Fruit fly (Drosophila melanogaster) whole organism, pupa: ENCODE measurements around the gene capt.

Experiments
- CG10348 ChIP-seq: fragments of 200-800 bp; sonication (Bioruptor generic); IDR thresholded peaks from 2 replicates; pipeline ENCODE4 v1.3.6; 2022; ENCODE audit warnings: missing biosample characterization, missing genetic modification characterization
- CG12605 ChIP-seq: fragments of 200-800 bp; sonication (Bioruptor generic); IDR thresholded peaks from 2 replicates; pipeline ENCODE4 v1.3.6; 2022; ENCODE audit warnings: missing biosample characterization, missing genetic modification characterization
- CG13204 ChIP-seq: fragments of 200-800 bp; sonication (Bioruptor generic); optimal IDR thresholded peaks from 2 replicates; lab custom pipeline; 2018; ENCODE audit warnings: missing biosample characterization, mild to moderate bottlenecking, missing genetic modification characterization, moderate library complexity
- CG14655 ChIP-seq: fragments of 200-800 bp; sonication (Bioruptor generic); optimal IDR thresholded peaks from 3 replicates; lab custom pipeline; 2017; ENCODE audit warnings: mild to moderate bottlenecking, missing biosample characterization, missing genetic modification reagents, missing genetic modification characterization
- CG15710 ChIP-seq: fragments of 200-800 bp; sonication (Bioruptor generic); optimal IDR thresholded peaks from 2 replicates; lab custom pipeline; 2018; ENCODE audit warnings: missing biosample characterization, mild to moderate bottlenecking, missing genetic modification characterization, moderate library complexity
- CG17806 ChIP-seq: fragments of 200-800 bp; sonication (Bioruptor generic); optimal IDR thresholded peaks from 2 replicates; lab custom pipeline; 2018; ENCODE audit warnings: missing biosample characterization, mild to moderate bottlenecking, missing genetic modification characterization, moderate library complexity
- CG32121 ChIP-seq: fragments of 200-800 bp; sonication (Bioruptor generic); IDR thresholded peaks from 2 replicates; pipeline ENCODE4 v1.3.6; 2022; ENCODE audit warnings: missing biosample characterization, missing genetic modification characterization
- CG34367 ChIP-seq: fragments of 200-800 bp; sonication (Bioruptor generic); optimal IDR thresholded peaks from 2 replicates; lab custom pipeline; 2018; ENCODE audit warnings: missing biosample characterization, mild to moderate bottlenecking, missing genetic modification characterization
- CG4496 ChIP-seq: fragments of 200-800 bp; sonication (Bioruptor generic); IDR thresholded peaks from 3 replicates; pipeline ENCODE4 v1.3.6; 2022; ENCODE audit warnings: missing biosample characterization, missing genetic modification characterization
- CG8159 ChIP-seq: fragments of 200-800 bp; sonication (Bioruptor generic); optimal IDR thresholded peaks from 3 replicates; lab custom pipeline; 2018; ENCODE audit warnings: missing biosample characterization, mild to moderate bottlenecking, missing genetic modification characterization, moderate library complexity
- CG8301 ChIP-seq: fragments of 200-800 bp; sonication (Bioruptor generic); optimal IDR thresholded peaks from 2 replicates; lab custom pipeline; 2018; ENCODE audit warnings: missing biosample characterization, mild to moderate bottlenecking, missing genetic modification characterization
- CG9948 ChIP-seq: fragments of 200-800 bp; sonication (Bioruptor generic); optimal IDR thresholded peaks from 2 replicates; lab custom pipeline; 2018; ENCODE audit warnings: missing biosample characterization, mild to moderate bottlenecking, missing genetic modification characterization, moderate library complexity
- D1 ChIP-seq: fragments of 200-800 bp; sonication (Bioruptor generic); optimal IDR thresholded peaks from 2 replicates; lab custom pipeline; 2018; ENCODE audit warnings: missing biosample characterization, mild to moderate bottlenecking, missing genetic modification characterization, moderate library complexity
- EcR ChIP-seq: fragments of 200-800 bp; sonication (Bioruptor generic); optimal IDR thresholded peaks from 3 replicates; lab custom pipeline; 2019; ENCODE audit warnings: missing biosample characterization, missing genetic modification characterization, mild to moderate bottlenecking, moderate library complexity, missing genetic modification reagents
- Ets98B ChIP-seq: fragments of 200-800 bp; sonication (Bioruptor generic); IDR thresholded peaks from 2 replicates; pipeline ENCODE4 v1.3.6; 2022; ENCODE audit warnings: missing biosample characterization, missing genetic modification characterization
- Pif1A ChIP-seq: fragments of 200-800 bp; sonication (Bioruptor generic); optimal IDR thresholded peaks from 3 replicates; lab custom pipeline; 2016; ENCODE audit warnings: missing biosample characterization, missing genetic modification characterization
- Pif1B ChIP-seq: fragments of 200-800 bp; sonication (Bioruptor generic); optimal IDR thresholded peaks from 3 replicates; lab custom pipeline; 2016; ENCODE audit warnings: missing biosample characterization, missing genetic modification characterization
- Snoo ChIP-seq: fragments of 200-800 bp; sonication (Bioruptor generic); optimal IDR thresholded peaks from 3 replicates; lab custom pipeline; 2017; ENCODE audit warnings: missing biosample characterization, mild to moderate bottlenecking, missing genetic modification characterization, inconsistent platforms
- fd96Ca ChIP-seq: fragments of 200-800 bp; sonication (Bioruptor generic); IDR thresholded peaks from 3 replicates; pipeline ENCODE4 v1.3.6; 2022; ENCODE audit warnings: missing biosample characterization, missing genetic modification characterization
- gl ChIP-seq: fragments of 200-800 bp; sonication (Bioruptor generic); optimal IDR thresholded peaks from 2 replicates; lab custom pipeline; 2018; ENCODE audit warnings: missing biosample characterization, mild to moderate bottlenecking, missing genetic modification characterization
- rn ChIP-seq: fragments of 200-800 bp; sonication (Bioruptor generic); IDR thresholded peaks from 2 replicates; pipeline ENCODE4 v1.3.6; 2022; ENCODE audit warnings: missing biosample characterization, missing genetic modification characterization

capt gene

DNA sequence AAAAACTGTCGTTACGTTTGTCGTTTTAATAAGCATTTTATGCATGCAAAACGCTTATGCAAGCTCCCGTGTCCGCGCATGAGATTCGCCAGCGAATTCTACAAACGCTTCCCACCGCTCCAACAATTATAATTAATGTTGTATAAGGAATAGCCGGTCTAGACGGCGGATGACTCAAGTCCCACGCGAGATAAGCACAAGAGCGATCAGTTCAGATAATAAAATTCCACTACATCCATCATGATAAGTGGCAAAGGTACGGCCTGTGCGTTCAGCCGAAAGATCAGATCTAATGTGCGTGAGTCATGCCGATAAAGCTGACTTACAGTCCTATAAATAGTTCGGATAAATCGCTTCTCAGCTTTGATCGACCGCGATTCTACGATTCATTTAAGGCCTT is 31.5 kb downstream of the capt start:
- TF ChIP-seq CG8301 (tag; lab: Kevin White, UChicago) (no peak), CG32121 (GFP tag; lab: Robert Waterston, UW) (no peak), CG15710 (tag; lab: Kevin White, UChicago) (no peak), gl (tag; lab: Kevin White, UChicago) (no peak), CG34367 (tag; lab: Kevin White, UChicago) (no peak), Snoo (tag; lab: Kevin White, UChicago) (no peak), Ets98B (no peak), EcR (GFP tag; lab: Kevin White, UChicago) (no peak), fd96Ca (no peak), Pif1A (GFP tag; lab: Kevin White, UChicago) (no peak)

DNA sequence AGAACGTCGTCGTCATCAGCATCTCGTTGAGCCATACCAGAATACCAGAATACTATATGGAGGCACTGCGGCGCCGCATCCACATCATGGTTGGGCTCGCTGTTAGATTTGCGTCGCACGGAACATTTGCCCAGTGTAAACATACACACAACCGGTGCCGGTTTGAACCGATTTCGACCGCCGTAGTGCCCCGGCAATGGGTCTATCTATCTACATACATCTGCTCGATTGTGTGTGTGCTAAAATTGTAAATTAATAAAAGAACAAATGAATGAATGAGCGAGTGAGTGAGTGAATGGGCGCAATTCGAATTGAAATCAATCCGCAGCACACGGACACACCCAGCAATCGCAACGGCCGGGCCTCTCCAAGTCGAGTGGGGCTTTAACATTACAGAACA is 32.6 kb downstream of the capt start:
- TF ChIP-seq Pif1A (GFP tag; lab: Kevin White, UChicago) (no peak), CG4496 (GFP tag; lab: Robert Waterston, UW) (peak; percentile 25; the same call in 1 of the 3 replicates), CG15710 (tag; lab: Kevin White, UChicago) (no peak), Pif1B (no peak), Ets98B (no peak), CG12605 (GFP tag; lab: Robert Waterston, UW) (0 out of 2 replicates have a peak, but pooled peaks have one; percentile 18), gl (tag; lab: Kevin White, UChicago) (no peak), CG8301 (tag; lab: Kevin White, UChicago) (no peak)

DNA sequence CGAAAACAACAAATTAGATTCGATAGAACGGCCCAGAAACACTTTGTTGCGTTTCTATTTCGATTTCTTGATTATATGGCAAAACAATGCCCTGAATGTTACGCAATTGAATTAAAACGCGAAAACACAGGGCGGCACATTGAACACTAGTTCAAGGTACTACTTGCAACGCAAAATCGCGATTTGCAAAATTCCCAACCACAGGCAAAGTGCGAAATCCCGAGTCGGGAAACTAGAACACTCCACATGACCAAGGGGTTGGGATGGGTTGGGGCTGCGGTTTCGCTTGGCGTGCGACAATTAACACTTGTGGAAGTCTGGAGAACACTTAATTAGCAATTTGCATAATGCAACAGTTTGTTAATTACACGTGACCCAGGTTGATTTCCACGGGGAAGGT is 33.8 kb downstream of the capt start:
- TF ChIP-seq fd96Ca (no peak), gl (tag; lab: Kevin White, UChicago) (no peak), CG32121 (GFP tag; lab: Robert Waterston, UW) (no peak), CG9948 (no peak), rn (GFP tag; lab: Robert Waterston, UW) (no peak), D1 (tag; lab: Kevin White, UChicago) (no peak), Ets98B (no peak), Snoo (tag; lab: Kevin White, UChicago) (no peak), CG13204 (GFP tag; lab: Kevin White, UChicago) (no peak), EcR (GFP tag; lab: Kevin White, UChicago) (no peak), Pif1B (no peak), CG8159 (no peak), CG4496 (GFP tag; lab: Robert Waterston, UW) (no peak), CG17806 (tag; lab: Kevin White, UChicago) (no peak), CG12605 (GFP tag; lab: Robert Waterston, UW) (no peak), CG34367 (tag; lab: Kevin White, UChicago) (no peak), CG14655 (GFP tag; lab: Kevin White, UChicago) (no peak), CG8301 (tag; lab: Kevin White, UChicago) (no peak), CG10348 (no peak)
- TF ChIP-seq, all 21 proteins: peak for 0

DNA sequence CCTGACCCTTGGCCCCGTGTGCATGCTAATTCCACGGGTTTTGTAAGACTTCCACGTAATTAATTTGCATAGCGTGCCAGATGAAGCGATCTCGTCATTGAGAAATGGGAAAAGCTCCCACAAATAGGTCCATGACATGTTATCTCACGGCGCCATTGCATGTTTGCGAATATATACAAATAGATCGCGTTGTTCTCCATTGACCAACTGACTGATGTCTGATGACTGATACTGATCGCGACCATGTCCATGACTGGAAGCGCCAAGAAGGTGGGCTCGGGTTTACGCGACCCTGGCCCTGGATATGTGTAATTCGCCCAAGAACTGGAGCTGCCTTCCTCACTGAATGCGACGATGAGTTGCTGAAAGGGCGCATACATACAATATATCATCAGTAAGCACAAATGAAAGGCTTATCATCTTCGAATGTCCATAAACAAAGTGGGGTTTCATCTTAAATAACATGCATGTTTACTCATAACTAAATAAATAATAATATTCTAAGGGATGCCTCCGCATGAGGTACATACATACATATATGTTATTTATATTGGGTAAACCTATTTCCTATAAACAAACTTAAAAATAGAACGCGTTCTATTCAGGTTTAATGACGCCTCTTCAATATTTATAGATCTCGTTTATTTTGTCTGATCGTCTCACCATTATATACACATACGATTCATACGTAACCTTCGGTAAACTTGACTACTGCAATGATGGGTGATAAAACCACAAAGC is 34.8 kb downstream of the capt start:
- TF ChIP-seq Snoo (tag; lab: Kevin White, UChicago) (no peak), EcR (GFP tag; lab: Kevin White, UChicago) (peak; percentile 70)

DNA sequence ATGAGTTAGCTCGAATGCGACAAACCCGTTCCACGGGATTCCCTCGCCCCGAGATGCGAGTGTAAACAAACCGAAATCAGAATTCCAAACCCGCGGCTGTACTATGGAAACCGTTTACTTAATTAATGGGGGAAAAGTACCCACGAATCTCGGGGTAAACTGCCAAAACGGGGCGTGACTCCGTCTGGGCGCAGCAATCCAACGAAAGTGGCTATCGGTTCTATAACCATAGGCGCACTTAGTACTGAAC is 35.4 kb downstream of the capt start:
- TF ChIP-seq CG9948 (no peak), CG4496 (GFP tag; lab: Robert Waterston, UW) (no peak), EcR (GFP tag; lab: Kevin White, UChicago) (no peak)

DNA sequence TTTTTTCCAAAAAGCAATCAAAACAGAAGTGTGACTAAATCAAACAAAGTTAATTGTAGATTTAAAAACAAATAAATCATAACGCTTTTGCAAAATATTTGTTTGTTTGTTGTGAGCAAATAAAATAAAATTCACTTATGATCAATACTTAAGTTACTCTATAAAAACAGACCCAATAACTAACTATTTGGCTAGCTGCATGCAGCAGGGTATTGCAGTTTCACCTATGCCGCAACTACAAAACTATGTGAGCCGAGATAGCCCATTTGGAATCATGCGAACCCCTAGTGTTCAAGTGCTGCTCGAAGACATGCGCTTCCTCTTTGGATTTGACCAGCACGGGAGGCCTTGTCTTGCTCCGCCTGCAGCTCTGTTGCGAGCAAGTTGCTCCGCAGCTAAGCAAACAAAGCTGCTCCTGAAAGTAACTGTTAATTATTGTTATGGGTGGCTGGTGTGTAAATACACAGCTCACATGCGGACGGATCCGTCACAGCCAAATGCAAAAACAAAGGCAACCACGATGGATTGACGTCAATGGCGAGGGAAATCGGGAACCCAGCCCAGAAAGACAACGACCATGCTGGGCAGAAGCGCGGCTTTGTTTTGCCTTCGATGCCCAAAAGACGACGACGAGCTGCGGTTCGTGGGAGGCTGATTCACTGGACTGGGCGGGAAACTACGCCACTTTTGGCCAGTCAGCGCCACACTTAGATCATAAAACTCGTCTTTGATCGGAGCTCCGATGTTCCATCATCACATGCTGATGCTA is 35.9 kb downstream of the capt start:
- no peak for TF ChIP-seq fd96Ca
- TF ChIP-seq gl (tag; lab: Kevin White, UChicago) = no peak
- no peak for TF ChIP-seq rn (GFP tag; lab: Robert Waterston, UW)
- no peak for TF ChIP-seq CG32121 (GFP tag; lab: Robert Waterston, UW)
- TF ChIP-seq CG17806 (tag; lab: Kevin White, UChicago) = no peak
- no peak for TF ChIP-seq CG13204 (GFP tag; lab: Kevin White, UChicago)
- TF ChIP-seq CG14655 (GFP tag; lab: Kevin White, UChicago) = no peak
- TF ChIP-seq CG9948 = no peak
- no peak for TF ChIP-seq CG8301 (tag; lab: Kevin White, UChicago)
- TF ChIP-seq CG15710 (tag; lab: Kevin White, UChicago) = no peak
- TF ChIP-seq CG8159 = no peak
- no peak for TF ChIP-seq D1 (tag; lab: Kevin White, UChicago)
- TF ChIP-seq Pif1A (GFP tag; lab: Kevin White, UChicago) = no peak
- no peak for TF ChIP-seq Snoo (tag; lab: Kevin White, UChicago)
- TF ChIP-seq Ets98B = no peak
